Fruit fly (Drosophila melanogaster) whole organism, pupa: ENCODE data around the gene CG13070.

ENCODE experiments used
- CG10348 ChIP-seq: fragments of 200-800 bp; sonication (Bioruptor generic); IDR thresholded peaks from 2 replicates; pipeline ENCODE4 v1.3.6; 2022; ENCODE audit warnings: missing biosample characterization, missing genetic modification characterization
- CG13204 ChIP-seq: fragments of 200-800 bp; sonication (Bioruptor generic); optimal IDR thresholded peaks from 2 replicates; lab custom pipeline; 2018; ENCODE audit warnings: missing biosample characterization, mild to moderate bottlenecking, missing genetic modification characterization, moderate library complexity
- CG14655 ChIP-seq: fragments of 200-800 bp; sonication (Bioruptor generic); optimal IDR thresholded peaks from 3 replicates; lab custom pipeline; 2017; ENCODE audit warnings: mild to moderate bottlenecking, missing biosample characterization, missing genetic modification reagents, missing genetic modification characterization
- CG15710 ChIP-seq: fragments of 200-800 bp; sonication (Bioruptor generic); optimal IDR thresholded peaks from 2 replicates; lab custom pipeline; 2018; ENCODE audit warnings: missing biosample characterization, mild to moderate bottlenecking, missing genetic modification characterization, moderate library complexity
- CG32121 ChIP-seq: fragments of 200-800 bp; sonication (Bioruptor generic); IDR thresholded peaks from 2 replicates; pipeline ENCODE4 v1.3.6; 2022; ENCODE audit warnings: missing biosample characterization, missing genetic modification characterization
- CG8301 ChIP-seq: fragments of 200-800 bp; sonication (Bioruptor generic); optimal IDR thresholded peaks from 2 replicates; lab custom pipeline; 2018; ENCODE audit warnings: missing biosample characterization, mild to moderate bottlenecking, missing genetic modification characterization
- CG9948 ChIP-seq: fragments of 200-800 bp; sonication (Bioruptor generic); optimal IDR thresholded peaks from 2 replicates; lab custom pipeline; 2018; ENCODE audit warnings: missing biosample characterization, mild to moderate bottlenecking, missing genetic modification characterization, moderate library complexity
- EcR ChIP-seq: fragments of 200-800 bp; sonication (Bioruptor generic); optimal IDR thresholded peaks from 3 replicates; lab custom pipeline; 2019; ENCODE audit warnings: missing biosample characterization, missing genetic modification characterization, mild to moderate bottlenecking, moderate library complexity, missing genetic modification reagents
- Ets98B ChIP-seq: fragments of 200-800 bp; sonication (Bioruptor generic); IDR thresholded peaks from 2 replicates; pipeline ENCODE4 v1.3.6; 2022; ENCODE audit warnings: missing biosample characterization, missing genetic modification characterization
- Pif1A ChIP-seq: fragments of 200-800 bp; sonication (Bioruptor generic); optimal IDR thresholded peaks from 3 replicates; lab custom pipeline; 2016; ENCODE audit warnings: missing biosample characterization, missing genetic modification characterization
- fd96Ca ChIP-seq: fragments of 200-800 bp; sonication (Bioruptor generic); IDR thresholded peaks from 3 replicates; pipeline ENCODE4 v1.3.6; 2022; ENCODE audit warnings: missing biosample characterization, missing genetic modification characterization
- rn ChIP-seq: fragments of 200-800 bp; sonication (Bioruptor generic); IDR thresholded peaks from 2 replicates; pipeline ENCODE4 v1.3.6; 2022; ENCODE audit warnings: missing biosample characterization, missing genetic modification characterization

DNA sequence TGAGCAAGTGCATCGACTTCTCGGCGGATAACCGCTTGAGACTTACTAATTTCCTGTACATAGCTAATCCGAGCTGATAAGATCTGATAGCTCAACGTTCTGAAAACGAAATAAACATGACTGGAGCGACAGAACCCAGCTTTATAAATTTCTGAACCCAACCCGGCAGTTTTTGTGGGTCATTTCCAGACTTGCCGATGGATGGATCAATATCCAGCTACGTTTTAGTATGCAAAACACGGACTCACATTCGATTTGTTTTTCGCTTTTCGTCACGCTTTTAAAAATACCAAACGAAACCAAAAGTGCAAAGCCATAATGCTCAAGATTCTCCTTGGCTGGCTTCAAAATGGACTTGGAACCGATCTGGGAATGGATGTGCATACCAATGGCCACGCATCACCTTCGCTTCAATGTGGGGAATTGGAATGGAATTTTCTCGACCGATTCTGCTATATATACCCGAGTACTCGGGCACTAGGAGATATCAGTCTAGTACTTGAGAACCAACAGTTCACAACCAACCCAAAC lies 7.7 kb downstream of the CG13070 start, which contains the start of the genes CG34248 and CG13067:
- no peak for TF ChIP-seq Ets98B (GFP tag; lab: Robert Waterston, UW)
- TF ChIP-seq CG15710 (tag; lab: Kevin White, UChicago) = no peak
- no peak for TF ChIP-seq CG32121 (GFP tag; lab: Robert Waterston, UW)
- no peak for TF ChIP-seq rn (GFP tag; lab: Robert Waterston, UW)
- no peak for TF ChIP-seq CG13204
- TF ChIP-seq CG10348 (GFP tag; lab: Robert Waterston, UW) = no peak
- TF ChIP-seq CG14655 (GFP tag; lab: Kevin White, UChicago) = no peak
- TF ChIP-seq EcR (GFP tag; lab: Kevin White, UChicago) = no peak
- no peak for TF ChIP-seq CG9948 (tag; lab: Kevin White, UChicago)
- no peak for TF ChIP-seq fd96Ca
- TF ChIP-seq Pif1A (GFP tag; lab: Kevin White, UChicago) = no peak
- TF ChIP-seq CG8301 (tag; lab: Kevin White, UChicago) = no peak
